Fruit fly (Drosophila melanogaster) whole organism, adult: Measurements from ENCODE around the gene CG16758.

ENCODE experiments used
- CG7045 ChIP-seq: fragments of 200-800 bp; sonication (Bioruptor generic); optimal IDR thresholded peaks from 2 replicates; lab custom pipeline; 2017; ENCODE audit warnings: missing biosample characterization, mild to moderate bottlenecking, missing genetic modification characterization
- Clk ChIP-seq: fragments of 200-800 bp; sonication (Bioruptor generic); optimal IDR thresholded peaks from 2 replicates; lab custom pipeline; 2017; ENCODE audit warnings: missing biosample characterization, missing genetic modification characterization
- Crg-1 ChIP-seq: fragments of 200-800 bp; sonication (Bioruptor generic); optimal IDR thresholded peaks from 2 replicates; lab custom pipeline; 2016; ENCODE audit warnings: missing biosample characterization, missing genetic modification characterization
- cic ChIP-seq: fragments of 200-800 bp; sonication (Bioruptor generic); optimal IDR thresholded peaks from 2 replicates; lab custom pipeline; 2017; ENCODE audit warnings: missing biosample characterization, mild to moderate bottlenecking, missing genetic modification characterization, moderate library complexity
- ovo ChIP-seq: fragments of 200-800 bp; sonication (Bioruptor generic); optimal IDR thresholded peaks from 2 replicates; lab custom pipeline; 2016; ENCODE audit warnings: missing biosample characterization, missing genetic modification characterization

DNA sequence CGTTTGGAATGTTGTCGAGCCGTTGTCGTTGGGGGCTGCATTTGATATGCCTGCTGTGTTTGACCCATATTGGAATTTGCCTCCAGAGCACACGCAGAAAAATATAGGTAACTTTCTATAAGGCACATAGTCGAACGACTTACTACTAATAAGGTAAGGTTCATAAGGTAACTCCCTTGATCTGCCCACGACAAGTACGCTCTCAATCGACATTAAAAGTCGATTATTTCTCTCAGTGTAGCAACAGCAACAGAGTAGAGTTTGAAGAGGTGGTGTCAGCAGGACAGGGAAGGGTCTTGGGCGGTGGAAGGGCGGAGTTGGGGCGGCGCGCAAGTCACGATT lies 30.3 kb upstream of the CG16758 start:
- TF ChIP-seq Crg-1 (GFP tag; lab: Kevin White, UChicago) (no peak), Clk (GFP tag; lab: Kevin White, UChicago) (no peak), ovo (no peak), CG7045 (no peak), cic (no peak)
